Fruit fly (Drosophila melanogaster) whole organism: Measurements from ENCODE around the gene CG18746.

Source experiments
- Dll ChIP-seq: fragments of >200 bp; optimal IDR thresholded peaks from 2 replicates; lab custom pipeline; 2017
- pan ChIP-seq: fragments of >200 bp; optimal IDR thresholded peaks from 2 replicates; lab custom pipeline; 2017
- psq ChIP-seq: fragments of >200 bp; optimal IDR thresholded peaks from 2 replicates; lab custom pipeline; 2017
- usp ChIP-seq: fragments of >200 bp; optimal IDR thresholded peaks from 2 replicates; lab custom pipeline; 2017; ENCODE audit warnings: missing biosample characterization, missing genetic modification characterization, mixed read lengths

DNA sequence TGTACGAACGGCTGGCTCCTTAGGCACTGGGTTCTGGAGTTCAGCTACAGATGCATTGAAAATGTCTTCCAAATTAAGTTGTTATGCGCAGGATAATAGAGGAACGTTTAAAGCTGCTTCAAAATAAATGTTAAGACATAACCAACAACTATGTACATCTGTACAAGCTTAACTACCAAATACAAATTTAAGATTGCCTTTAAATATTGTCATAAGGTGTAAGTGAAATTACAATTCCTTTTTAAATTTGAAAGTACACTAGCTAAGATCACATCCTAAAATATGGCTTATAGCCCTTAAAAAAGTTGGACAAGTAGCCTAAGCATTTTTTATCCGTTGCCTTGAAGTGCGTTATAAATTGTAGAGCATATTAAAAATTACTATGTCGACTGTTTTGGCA is 21.5 kb upstream of the CG18746 start, which contains the start of gene CG31473:
- TF ChIP-seq usp (GFP tag; lab: Kevin White, UChicago) (no peak), psq (lab: Kevin White, UChicago) (no peak), pan (lab: Kevin White, UChicago) (no peak), Dll (lab: Kevin White, UChicago) (no peak)
